Fruit fly (Drosophila melanogaster): Measurements from ENCODE around the gene Cog4.
A peak's percentile ranks its signal among the peaks of the same experiment; 100 is the strongest.

Gene Cog4

DNA sequence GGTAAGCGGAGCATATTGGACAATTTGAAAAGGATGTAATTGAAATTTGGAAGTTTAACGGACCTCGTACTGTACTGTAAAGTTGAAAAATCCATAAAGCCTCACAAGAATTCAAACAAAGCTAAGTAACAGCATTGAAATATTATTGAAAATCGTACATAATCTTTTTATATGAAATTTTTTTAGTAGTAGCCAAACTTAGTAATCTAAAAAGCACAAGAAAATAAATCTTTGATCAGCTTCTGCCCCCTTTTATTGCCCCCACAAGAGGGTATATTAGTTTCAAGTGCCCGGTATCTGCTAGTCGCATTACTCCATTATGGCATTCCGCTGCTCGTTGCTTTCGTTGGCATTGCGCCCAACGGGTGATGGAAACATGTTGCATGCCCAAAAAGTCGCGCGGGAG lies 21.6 kb downstream of the Cog4 start:
- TF ChIP-seq rn (GFP tag; IDR thresholded peaks at IDR 0.05) (no peak), CG32121 (GFP tag; IDR thresholded peaks at IDR 0.05) (0 out of 2 replicates have a peak, but pooled peaks have one; percentile 45), CG10348 (GFP tag; IDR thresholded peaks at IDR 0.05) (no peak), CG8301 (tag; optimal IDR thresholded peaks at IDR 0.05) (peak; percentile 38), CG14655 (GFP tag; optimal IDR thresholded peaks at IDR 0.05) (peak; percentile 59), Pif1A (GFP tag; optimal IDR thresholded peaks at IDR 0.05) (peak; percentile 25), fd96Ca (GFP tag; IDR thresholded peaks at IDR 0.05) (no peak)

dm6 chr2L:10458979-10459378 lies 29.4 kb downstream of the Cog4 start:
- TF ChIP-seq CG9948 (tag; optimal IDR thresholded peaks at IDR 0.05) (no peak), CG13204 (GFP tag; optimal IDR thresholded peaks at IDR 0.05) (no peak), CG15710 (tag; optimal IDR thresholded peaks at IDR 0.05) (no peak), CG8301 (tag; optimal IDR thresholded peaks at IDR 0.05) (no peak), CG17806 (tag; optimal IDR thresholded peaks at IDR 0.05) (no peak), Pif1B (GFP tag; optimal IDR thresholded peaks at IDR 0.05) (no peak), CG12605 (GFP tag; IDR thresholded peaks at IDR 0.05) (no peak), CG4496 (GFP tag; IDR thresholded peaks at IDR 0.05) (no peak), CG34367 (tag; optimal IDR thresholded peaks at IDR 0.05) (no peak), CG8159 (tag; optimal IDR thresholded peaks at IDR 0.05) (no peak), CG10348 (GFP tag; IDR thresholded peaks at IDR 0.05) (no peak), gl (tag; optimal IDR thresholded peaks at IDR 0.05) (no peak), CG32121 (GFP tag; IDR thresholded peaks at IDR 0.05) (no peak), Ets98B (GFP tag; IDR thresholded peaks at IDR 0.05) (no peak), fd96Ca (GFP tag; IDR thresholded peaks at IDR 0.05) (no peak), EcR (GFP tag; optimal IDR thresholded peaks at IDR 0.05) (no peak)

DNA sequence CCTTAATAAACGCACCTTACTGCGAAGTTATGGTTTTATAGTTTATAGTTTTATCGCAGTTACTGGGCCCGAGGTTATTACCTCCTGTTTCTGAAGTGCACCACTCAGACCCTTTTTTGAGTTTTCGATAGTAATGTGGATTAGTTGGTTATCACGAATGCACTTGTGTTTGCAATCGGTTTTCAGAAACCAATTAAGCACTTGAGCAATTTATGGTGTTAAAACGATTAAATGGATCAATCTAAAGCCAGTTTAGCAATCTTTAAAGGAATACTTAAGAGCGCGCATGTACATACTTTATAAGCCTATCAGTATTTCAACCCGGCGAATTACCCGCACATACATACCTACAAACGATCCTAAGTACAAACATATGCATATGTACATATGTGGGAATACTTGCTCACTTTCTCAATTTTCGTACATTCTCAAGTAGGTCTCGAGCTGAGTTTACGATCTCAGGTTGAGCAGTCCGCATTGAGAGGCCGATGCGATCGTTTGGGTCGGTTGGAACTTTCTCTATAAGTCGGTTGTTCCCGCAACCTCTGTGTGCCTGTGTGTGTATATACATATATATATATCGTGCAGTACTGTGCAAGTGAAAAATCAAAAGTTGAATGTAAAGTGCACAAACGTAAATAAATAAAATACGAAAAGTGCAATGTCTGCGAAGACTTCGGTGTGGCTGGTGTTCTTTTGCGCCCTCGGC lies 31.1 kb downstream of the Cog4 start, which contains the start of the genes LManI and LManII:
Gene LManI, minus strand, starts transcription at position 51 of the 709 bp plus-strand sequence.
Gene LManII, plus strand, starts transcription at position 468 of the 709 bp plus-strand sequence.
- TF ChIP-seq CG12605 (GFP tag; IDR thresholded peaks at IDR 0.05) (peak; percentile 12; the same call in 1 of the 2 replicates), rn (GFP tag; IDR thresholded peaks at IDR 0.05) (no peak), CG14655 (GFP tag; optimal IDR thresholded peaks at IDR 0.05) (no peak), Pif1B (GFP tag; optimal IDR thresholded peaks at IDR 0.05) (no peak), CG9948 (tag; optimal IDR thresholded peaks at IDR 0.05) (no peak)

dm6 chr2L:10455944-10456520 lies 32.4 kb downstream of the Cog4 start:
- TF ChIP-seq CG15710 (tag; optimal IDR thresholded peaks at IDR 0.05): no peak
- TF ChIP-seq CG8159 (tag; optimal IDR thresholded peaks at IDR 0.05): no peak
- TF ChIP-seq CG17806 (tag; optimal IDR thresholded peaks at IDR 0.05): no peak
- TF ChIP-seq CG8301 (tag; optimal IDR thresholded peaks at IDR 0.05): no peak

- TF ChIP-seq CG15710 (tag; optimal IDR thresholded peaks at IDR 0.05) (no peak), CG8159 (tag; optimal IDR thresholded peaks at IDR 0.05) (no peak), CG10348 (GFP tag; IDR thresholded peaks at IDR 0.05) (no peak), CG9948 (tag; optimal IDR thresholded peaks at IDR 0.05) (no peak), Snoo (tag; optimal IDR thresholded peaks at IDR 0.05) (no peak), Pif1A (GFP tag; optimal IDR thresholded peaks at IDR 0.05) (no peak), CG32121 (GFP tag; IDR thresholded peaks at IDR 0.05) (no peak), Ets98B (GFP tag; IDR thresholded peaks at IDR 0.05) (no peak), CG17806 (tag; optimal IDR thresholded peaks at IDR 0.05) (no peak), gl (tag; optimal IDR thresholded peaks at IDR 0.05) (no peak)
Observed at dm6 chr2L:10452296-10452695, 36.1 kb downstream of the Cog4 start, which contains the start of gene ppk10. Gene ppk10 (minus strand): TSS chr2L:10452396.

- TF ChIP-seq CG9948 (tag; optimal IDR thresholded peaks at IDR 0.05) (no peak), fd96Ca (GFP tag; IDR thresholded peaks at IDR 0.05) (no peak), EcR (GFP tag; optimal IDR thresholded peaks at IDR 0.05) (no peak), Snoo (tag; optimal IDR thresholded peaks at IDR 0.05) (peak; percentile 41), Pif1A (GFP tag; optimal IDR thresholded peaks at IDR 0.05) (no peak), Pif1B (GFP tag; optimal IDR thresholded peaks at IDR 0.05) (no peak), CG10348 (GFP tag; IDR thresholded peaks at IDR 0.05) (no peak), Ets98B (GFP tag; IDR thresholded peaks at IDR 0.05) (no peak)
Observed at dm6 chr2L:10442048-10442790, 46.2 kb downstream of the Cog4 start, which contains the start of gene loh. Gene loh (plus strand): TSS chr2L:10442534.

- TF ChIP-seq fd96Ca (GFP tag; IDR thresholded peaks at IDR 0.05) (no peak), CG32121 (GFP tag; IDR thresholded peaks at IDR 0.05) (no peak)
Observed at dm6 chr2L:10439174-10439573, 49.2 kb downstream of the Cog4 start, which contains the start of gene Nse4. Gene Nse4 (plus strand): TSS chr2L:10439440.
